Worm (Caenorhabditis elegans) whole organism, L4 larva: ENCODE results near the gene ZK1240.6.
A peak's percentile ranks its signal among the peaks of the same experiment; 100 is the strongest.

Source experiments
- F26F4.8 ChIP-seq: fragments of 200-800 bp; sonication (Bioruptor generic); conservative IDR thresholded peaks from 2 replicates; pipeline ENCODE4 v1.3.6; 2022; ENCODE audit warnings: missing genetic modification characterization, missing compliant biosample characterization
- F37D6.2 ChIP-seq: sonication (generic microtip); optimal IDR thresholded peaks from 2 replicates; lab custom pipeline; 2016; ENCODE audit warnings: mild to moderate bottlenecking, missing genetic modification characterization, missing compliant biosample characterization
- F49E8.2 ChIP-seq: sonication (generic microtip); optimal IDR thresholded peaks from 2 replicates; lab custom pipeline; 2016; ENCODE audit warnings: missing compliant biosample characterization, mild to moderate bottlenecking, missing genetic modification characterization, borderline replicate concordance
- R02D3.7 ChIP-seq: fragments of 150-350 bp; sonication (generic microtip); optimal IDR thresholded peaks from 3 replicates; lab custom pipeline; 2014; ENCODE audit warnings: missing biosample characterization, missing genetic modification characterization
- T20F7.1 ChIP-seq: fragments of 200-800 bp; sonication (Bioruptor generic); optimal IDR thresholded peaks from 2 replicates; lab custom pipeline; 2018; ENCODE audit warnings: mild to moderate bottlenecking, missing genetic modification characterization, missing compliant biosample characterization
- Y105C5A.15 ChIP-seq: fragments of 200-800 bp; sonication (Bioruptor generic); IDR thresholded peaks from 2 replicates; pipeline ENCODE4 v1.3.6; 2022; ENCODE audit warnings: missing genetic modification characterization, missing compliant biosample characterization
- Y75B8A.6 ChIP-seq: fragments of 200-800 bp; sonication (Bioruptor generic); IDR thresholded peaks from 2 replicates; pipeline ENCODE4 v1.3.6; 2022; ENCODE audit warnings: missing genetic modification reagents, missing genetic modification characterization, missing compliant biosample characterization
- aha-1 ChIP-seq: fragments of 150-350 bp; peaks from one replicate; lab custom pipeline; 2014; ENCODE audit warnings: missing biosample characterization, missing genetic modification characterization
- aly-2 ChIP-seq: sonication (generic microtip); optimal IDR thresholded peaks from 2 replicates; lab custom pipeline; 2018; ENCODE audit warnings: missing biosample characterization, missing genetic modification characterization
- ama-1 ChIP-seq: fragments of 150-350 bp; optimal IDR thresholded peaks from 2 replicates; lab custom pipeline; 2014; ENCODE audit warnings: inconsistent platforms, mixed read lengths
- arid-1 ChIP-seq: fragments of 200-800 bp; sonication (Bioruptor generic); conservative IDR thresholded peaks from 2 replicates; pipeline ENCODE4 v1.3.6; 2022; ENCODE audit warnings: missing genetic modification reagents, missing genetic modification characterization, missing compliant biosample characterization
- attf-4 ChIP-seq: sonication (generic microtip); optimal IDR thresholded peaks from 3 replicates; lab custom pipeline; 2017; ENCODE audit warnings: missing biosample characterization, missing genetic modification characterization
- ceh-32 ChIP-seq: sonication (generic microtip); optimal IDR thresholded peaks from 2 replicates; lab custom pipeline; 2016; ENCODE audit warnings: mild to moderate bottlenecking, missing genetic modification characterization, missing compliant biosample characterization; ENCODE audit not compliant: poor library complexity
- ceh-62 ChIP-seq: sonication (generic microtip); optimal IDR thresholded peaks from 2 replicates; lab custom pipeline; 2017; ENCODE audit warnings: missing biosample characterization, missing genetic modification characterization
- daf-19 ChIP-seq: fragments of 200-800 bp; sonication (Bioruptor generic); conservative IDR thresholded peaks from 2 replicates; pipeline ENCODE4 v1.3.6; 2022; ENCODE audit warnings: missing genetic modification characterization, missing compliant biosample characterization
- daf-8 ChIP-seq: fragments of 200-800 bp; sonication (Bioruptor generic); IDR thresholded peaks from 2 replicates; pipeline ENCODE4 v1.3.6; 2022; ENCODE audit warnings: missing genetic modification characterization, missing compliant biosample characterization
- dmd-6 ChIP-seq: fragments of 200-800 bp; sonication (Bioruptor generic); IDR thresholded peaks from 2 replicates; pipeline ENCODE4 v1.3.6; 2022; ENCODE audit warnings: missing genetic modification reagents, missing genetic modification characterization, missing compliant biosample characterization
- dmd-9 ChIP-seq: fragments of 200-800 bp; sonication (Bioruptor generic); IDR thresholded peaks from 2 replicates; pipeline ENCODE4 v1.3.6; 2022; ENCODE audit warnings: missing genetic modification reagents, missing genetic modification characterization, missing compliant biosample characterization
- duxl-1 ChIP-seq: sonication (generic microtip); optimal IDR thresholded peaks from 2 replicates; lab custom pipeline; 2016; ENCODE audit warnings: mild to moderate bottlenecking, missing genetic modification characterization, moderate library complexity, missing compliant biosample characterization; ENCODE audit not compliant: poor library complexity
- dve-1 ChIP-seq: sonication (generic microtip); optimal IDR thresholded peaks from 2 replicates; lab custom pipeline; 2017; ENCODE audit warnings: antibody characterized with exemption, mild to moderate bottlenecking, missing genetic modification characterization, missing compliant biosample characterization; ENCODE audit not compliant: insufficient read depth
- egl-27 ChIP-seq: sonication (generic microtip); optimal IDR thresholded peaks from 3 replicates; lab custom pipeline; 2017; ENCODE audit warnings: missing biosample characterization, missing genetic modification reagents, missing genetic modification characterization
- gei-8 ChIP-seq: fragments of 200-800 bp; sonication (Bioruptor generic); optimal IDR thresholded peaks from 2 replicates; lab custom pipeline; 2018; ENCODE audit warnings: mild to moderate bottlenecking, missing genetic modification characterization, missing compliant biosample characterization
- hlh-30 ChIP-seq: sonication (generic microtip); optimal IDR thresholded peaks from 2 replicates; lab custom pipeline; 2017; ENCODE audit warnings: antibody characterized with exemption, mild to moderate bottlenecking, missing genetic modification characterization, missing compliant biosample characterization; ENCODE audit not compliant: insufficient read depth
- jun-1 ChIP-seq: fragments of 150-350 bp; optimal IDR thresholded peaks from 2 replicates; lab custom pipeline; 2014; ENCODE audit warnings: missing biosample characterization, missing genetic modification reagents, missing genetic modification characterization
- lim-7 ChIP-seq: fragments of 200-800 bp; sonication (Bioruptor generic); IDR thresholded peaks from 2 replicates; pipeline ENCODE4 v1.3.6; 2022; ENCODE audit warnings: missing genetic modification characterization, missing compliant biosample characterization
- lin-1 ChIP-seq: fragments of 200-800 bp; sonication (Bioruptor generic); IDR thresholded peaks from 2 replicates; pipeline ENCODE4 v1.3.6; 2022; ENCODE audit warnings: missing genetic modification reagents, missing genetic modification characterization, missing compliant biosample characterization
- lin-13 ChIP-seq: fragments of 150-350 bp; optimal IDR thresholded peaks from 2 replicates; lab custom pipeline; 2014; ENCODE audit warnings: missing biosample characterization, missing genetic modification reagents, missing genetic modification characterization
- lin-29 ChIP-seq: fragments of 200-800 bp; sonication (Bioruptor generic); IDR thresholded peaks from 2 replicates; pipeline ENCODE4 v1.3.6; 2022; ENCODE audit warnings: missing genetic modification reagents, missing genetic modification characterization, missing compliant biosample characterization
- lir-3 ChIP-seq: sonication (generic microtip); optimal IDR thresholded peaks from 2 replicates; lab custom pipeline; 2016; ENCODE audit warnings: mild to moderate bottlenecking, missing genetic modification characterization, missing compliant biosample characterization
- madf-9 ChIP-seq: fragments of 200-800 bp; sonication (Bioruptor generic); conservative IDR thresholded peaks from 2 replicates; pipeline ENCODE4 v1.3.6; 2022; ENCODE audit warnings: missing genetic modification reagents, missing genetic modification characterization, missing compliant biosample characterization
- mdt-29 ChIP-seq: fragments of 200-800 bp; sonication (Bioruptor generic); IDR thresholded peaks from 2 replicates; pipeline ENCODE4 v1.3.6; 2022; ENCODE audit warnings: missing genetic modification reagents, missing genetic modification characterization, missing compliant biosample characterization
- mep-1 ChIP-seq: fragments of 150-350 bp; sonication (generic microtip); optimal IDR thresholded peaks from 3 replicates; lab custom pipeline; 2014; ENCODE audit warnings: missing biosample characterization, missing genetic modification characterization
- mxl-2 ChIP-seq: fragments of 200-800 bp; sonication (Bioruptor generic); conservative IDR thresholded peaks from 2 replicates; pipeline ENCODE4 v1.3.6; 2022; ENCODE audit warnings: missing genetic modification reagents, missing genetic modification characterization, missing compliant biosample characterization
- nhr-11 ChIP-seq: fragments of 150-350 bp; optimal IDR thresholded peaks from 2 replicates; lab custom pipeline; 2014; ENCODE audit warnings: missing biosample characterization, missing genetic modification characterization
- nhr-28 ChIP-seq: fragments of 150-350 bp; optimal IDR thresholded peaks from 2 replicates; lab custom pipeline; 2014; ENCODE audit warnings: missing biosample characterization, missing genetic modification characterization
- nhr-76 ChIP-seq: fragments of 150-350 bp; optimal IDR thresholded peaks from 2 replicates; lab custom pipeline; 2014; ENCODE audit warnings: missing biosample characterization, missing genetic modification characterization
- pha-4 ChIP-seq, 2 experiments: fragments of 150-350 bp in 1 of 2; fragments of 200-800 bp in 1 of 2; sonication (Bioruptor generic) in 1 of 2; IDR thresholded peaks in 1 of 2; optimal IDR thresholded peaks in 1 of 2; 2 replicates each; pipeline versions ENCODE4 v1.3.6 to Lab custom; 2014 to 2022; ENCODE audit warnings: missing genetic modification characterization in 2 of 2, missing genetic modification reagents in 2 of 2, missing biosample characterization in 1 of 2, missing compliant biosample characterization in 1 of 2
- php-3 ChIP-seq: fragments of 200-800 bp; sonication (Bioruptor generic); IDR thresholded peaks from 2 replicates; pipeline ENCODE4 v1.3.6; 2022; ENCODE audit warnings: missing genetic modification reagents, missing genetic modification characterization, missing compliant biosample characterization
- pqm-1 ChIP-seq: sonication (generic microtip); optimal IDR thresholded peaks from 2 replicates; lab custom pipeline; 2017; ENCODE audit warnings: missing biosample characterization, missing genetic modification characterization
- snpc-1.2 ChIP-seq: fragments of 200-800 bp; sonication (Bioruptor generic); IDR thresholded peaks from 2 replicates; pipeline ENCODE4 v1.3.6; 2022; ENCODE audit warnings: missing genetic modification reagents, missing genetic modification characterization, missing compliant biosample characterization
- unc-39 ChIP-seq: sonication (generic microtip); optimal IDR thresholded peaks from 2 replicates; lab custom pipeline; 2017; ENCODE audit warnings: missing biosample characterization, missing genetic modification characterization
- unc-62 ChIP-seq, 3 experiments: fragments of 150-350 bp in 1 of 3; sonication (generic microtip); optimal IDR thresholded peaks in 2 of 3; peaks in 1 of 3; 1 replicate in 1 of 3; 2 replicates in 2 of 3; lab custom pipeline; 2014 to 2017; ENCODE audit warnings: missing biosample characterization in 3 of 3, missing genetic modification characterization in 3 of 3, missing genetic modification reagents in 3 of 3, missing genotype in 1 of 3
- zag-1 ChIP-seq: fragments of 150-350 bp; optimal IDR thresholded peaks from 2 replicates; lab custom pipeline; 2014; ENCODE audit warnings: missing biosample characterization, missing genetic modification characterization
- zfp-3 ChIP-seq: fragments of 200-800 bp; sonication (Bioruptor generic); conservative IDR thresholded peaks from 2 replicates; pipeline ENCODE4 v1.3.6; 2022; ENCODE audit warnings: missing genetic modification reagents, missing genetic modification characterization, missing compliant biosample characterization
- ztf-11 ChIP-seq: fragments of 150-350 bp; optimal IDR thresholded peaks from 2 replicates; lab custom pipeline; 2014; ENCODE audit warnings: missing biosample characterization, missing genetic modification characterization

Gene ZK1240.6

DNA sequence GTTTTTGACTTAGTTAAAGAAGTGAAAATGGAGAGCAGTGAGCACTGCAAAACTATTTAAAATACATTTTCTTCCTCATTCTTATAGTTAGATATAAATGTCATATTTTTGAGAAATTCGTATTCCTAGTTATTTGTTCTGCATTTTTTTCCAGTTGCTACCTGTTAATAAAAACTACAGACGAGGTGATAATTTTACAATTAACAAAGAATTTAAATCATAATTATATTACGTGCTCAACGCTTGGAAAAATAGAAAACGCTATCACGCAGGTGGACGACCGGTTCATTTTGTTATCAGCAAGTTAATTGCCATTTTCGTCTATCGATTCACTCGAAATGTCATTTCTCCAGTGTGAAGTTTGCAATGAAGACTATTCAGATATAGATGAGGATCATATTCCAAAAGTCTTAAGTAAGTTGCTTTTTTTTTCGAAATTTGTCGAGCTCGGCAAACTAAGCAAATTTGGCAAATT is 4.8 kb downstream of the ZK1240.6 start, which contains the start of the genes ZK1240.5 and ZK1240.9:
Gene ZK1240.5, minus strand, starts transcription at position 51 of the 475 bp plus-strand sequence.
Gene ZK1240.9, plus strand, starts transcription at position 307 of the 475 bp plus-strand sequence.
- TF ChIP-seq duxl-1 (tag; lab: Kevin White, UChicago), result no peak
- no peak for TF ChIP-seq gei-8 (GFP tag; lab: Kevin White, UChicago)
- no peak for TF ChIP-seq nhr-76 (tag; lab: Kevin White, UChicago)
- TF ChIP-seq mdt-29 (GFP tag; lab: Robert Waterston, UW), result no peak
- no peak for TF ChIP-seq T20F7.1
- no peak for TF ChIP-seq lin-13 (GFP tag; lab: Kevin White, UChicago)
- peak; percentile 26 for TF ChIP-seq nhr-28
- no peak for TF ChIP-seq ceh-32 (tag; lab: Kevin White, UChicago)
- TF ChIP-seq arid-1 (GFP tag; lab: Robert Waterston, UW), result no peak
- TF ChIP-seq lin-29 (GFP tag; lab: Robert Waterston, UW), result no peak
- TF ChIP-seq F49E8.2, result no peak
- peak; percentile 9; the same call in 1 of the 2 replicates for TF ChIP-seq php-3
- no peak for TF ChIP-seq F26F4.8 (GFP tag; lab: Robert Waterston, UW)
- no peak for TF ChIP-seq daf-8 (GFP tag; lab: Robert Waterston, UW)
- no peak for TF ChIP-seq dve-1
- no peak for TF ChIP-seq zag-1 (tag; lab: Kevin White, UChicago)
- no peak for TF ChIP-seq attf-4 (tag; lab: Kevin White, UChicago)
- no peak for TF ChIP-seq dmd-9 (GFP tag; lab: Robert Waterston, UW)
- peak; percentile 22 for TF ChIP-seq aha-1 (tag; lab: Kevin White, UChicago)
- TF ChIP-seq unc-62 (GFP tag; optimal IDR thresholded peaks at IDR 0.05 in 1 of 2; lab: Kevin White, UChicago), result peak in 1 of 2 experiments; percentile 72
- TF ChIP-seq unc-62 (tag; optimal IDR thresholded peaks at IDR 0.05; lab: Kevin White, UChicago), result no peak
- peak; percentile 76 for TF ChIP-seq pqm-1 (tag; lab: Kevin White, UChicago)
- TF ChIP-seq unc-39 (tag; lab: Kevin White, UChicago), result no peak
- TF ChIP-seq snpc-1.2 (GFP tag; lab: Robert Waterston, UW), result no peak
- TF ChIP-seq ceh-62 (tag; lab: Kevin White, UChicago), result no peak
- no peak for TF ChIP-seq mep-1 (tag; lab: Kevin White, UChicago)
- TF ChIP-seq pha-4 (GFP tag; IDR thresholded peaks at IDR 0.05; lab: Robert Waterston, UW), result no peak
- TF ChIP-seq pha-4 (tag; optimal IDR thresholded peaks at IDR 0.05; lab: Kevin White, UChicago), result no peak
- TF ChIP-seq zfp-3 (GFP tag; lab: Robert Waterston, UW), result no peak
- TF ChIP-seq ztf-11 (tag; lab: Kevin White, UChicago), result no peak
- TF ChIP-seq lin-1 (GFP tag; lab: Robert Waterston, UW), result no peak
- TF ChIP-seq madf-9 (GFP tag; lab: Robert Waterston, UW), result no peak
- TF ChIP-seq Y75B8A.6, result no peak
- no peak for TF ChIP-seq R02D3.7 (tag; lab: Kevin White, UChicago)
- no peak for TF ChIP-seq lir-3 (tag; lab: Kevin White, UChicago)
- 0 out of 2 replicates have a peak, but pooled peaks have one; percentile 14 for TF ChIP-seq dmd-6 (GFP tag; lab: Robert Waterston, UW)
- no peak for TF ChIP-seq jun-1 (tag; lab: Kevin White, UChicago)
- no peak for TF ChIP-seq aly-2 (tag; lab: Kevin White, UChicago)
- no peak for TF ChIP-seq Y105C5A.15
- TF ChIP-seq F37D6.2, result no peak
- TF ChIP-seq hlh-30, result no peak
- no peak for TF ChIP-seq egl-27 (tag; lab: Kevin White, UChicago)
- no peak for TF ChIP-seq ama-1
- TF ChIP-seq mxl-2, result no peak
- no peak for TF ChIP-seq nhr-11
- TF ChIP-seq lim-7 (GFP tag; lab: Robert Waterston, UW), result no peak
- TF ChIP-seq daf-19 (GFP tag; lab: Robert Waterston, UW), result no peak
